Worm (Caenorhabditis elegans): Measurements from ENCODE around the gene nol-56.
A peak's percentile ranks its signal among the peaks of the same experiment; 100 is the strongest.

Gene nol-56

DNA sequence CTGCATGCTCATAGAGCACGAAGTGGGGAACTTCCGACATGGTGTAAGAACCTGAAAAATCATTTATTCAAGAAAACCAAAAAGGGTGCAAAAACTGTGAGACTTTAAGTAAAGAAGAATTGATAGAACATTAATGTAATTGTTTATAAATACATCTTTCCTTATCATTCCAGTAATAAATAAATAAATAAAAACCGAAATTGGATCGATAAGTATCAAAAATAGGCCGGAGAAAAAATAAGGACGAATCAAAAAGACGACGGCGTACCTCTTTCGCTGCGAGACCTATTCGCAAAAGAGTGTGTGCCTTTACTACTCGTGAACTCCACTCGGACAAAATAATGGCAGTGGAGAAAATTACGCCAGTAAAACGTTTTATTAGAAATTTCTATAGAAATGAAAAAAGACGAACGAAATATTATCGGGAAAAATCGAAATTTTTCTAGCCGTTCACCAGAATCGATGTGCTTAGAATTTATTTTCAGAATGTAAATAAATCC, at the start of gene nol-56:
Gene nol-56 (minus strand): TSS at position 51 of the 500 bp plus-strand sequence.
- TF ChIP-seq C38D4.7 (GFP tag; optimal IDR thresholded peaks at IDR 0.05) (no peak), unc-3 (GFP tag; conservative IDR thresholded peaks at IDR 0.05) (no peak), unc-3 (tag; optimal IDR thresholded peaks at IDR 0.05) (no peak), che-1 (tag; optimal IDR thresholded peaks at IDR 0.05) (no peak), npax-4 (tag; optimal IDR thresholded peaks at IDR 0.05) (no peak), nhr-232 (tag; optimal IDR thresholded peaks at IDR 0.05) (no peak), C08G9.2 (tag; optimal IDR thresholded peaks at IDR 0.05) (no peak), ceh-31 (tag; optimal IDR thresholded peaks at IDR 0.05) (peak; percentile 48), sox-4 (tag; optimal IDR thresholded peaks at IDR 0.05) (no peak), unc-55 (GFP tag; optimal IDR thresholded peaks at IDR 0.05) (no peak), ceh-6 (GFP tag; optimal IDR thresholded peaks at IDR 0.05) (no peak), odd-2 (tag; optimal IDR thresholded peaks at IDR 0.05) (no peak), zip-5 (tag; optimal IDR thresholded peaks at IDR 0.05) (no peak), rnt-1 (tag; optimal IDR thresholded peaks at IDR 0.05) (no peak), elt-2 (tag; optimal IDR thresholded peaks at IDR 0.05) (no peak), unc-42 (tag; optimal IDR thresholded peaks at IDR 0.05) (peak; percentile 7), ceh-45 (GFP tag; IDR thresholded peaks at IDR 0.05) (no peak), lin-11 (tag; optimal IDR thresholded peaks at IDR 0.05) (no peak), dmd-4 (tag; optimal IDR thresholded peaks at IDR 0.05; ENCODE audit: borderline replicate concordance) (no peak), nfya-1 (tag; optimal IDR thresholded peaks at IDR 0.05) (peak; percentile 58), tbx-7 (tag; optimal IDR thresholded peaks at IDR 0.05) (peak; percentile 8), K02D7.2 (tag; optimal IDR thresholded peaks at IDR 0.05) (no peak), ceh-34 (tag; optimal IDR thresholded peaks at IDR 0.05) (no peak), tbx-2 (tag; optimal IDR thresholded peaks at IDR 0.05) (peak; percentile 15), K09A11.1 (tag; optimal IDR thresholded peaks at IDR 0.05; ENCODE audit: insufficient read depth) (no peak), ceh-22 (tag; optimal IDR thresholded peaks at IDR 0.05) (no peak), syd-9 (tag; optimal IDR thresholded peaks at IDR 0.05) (no peak), pag-3 (tag; optimal IDR thresholded peaks at IDR 0.05; ENCODE audit: borderline replicate concordance) (no peak), mec-3 (tag; optimal IDR thresholded peaks at IDR 0.05; ENCODE audit: borderline replicate concordance) (no peak), ttx-3 (tag; optimal IDR thresholded peaks at IDR 0.05) (no peak)

DNA sequence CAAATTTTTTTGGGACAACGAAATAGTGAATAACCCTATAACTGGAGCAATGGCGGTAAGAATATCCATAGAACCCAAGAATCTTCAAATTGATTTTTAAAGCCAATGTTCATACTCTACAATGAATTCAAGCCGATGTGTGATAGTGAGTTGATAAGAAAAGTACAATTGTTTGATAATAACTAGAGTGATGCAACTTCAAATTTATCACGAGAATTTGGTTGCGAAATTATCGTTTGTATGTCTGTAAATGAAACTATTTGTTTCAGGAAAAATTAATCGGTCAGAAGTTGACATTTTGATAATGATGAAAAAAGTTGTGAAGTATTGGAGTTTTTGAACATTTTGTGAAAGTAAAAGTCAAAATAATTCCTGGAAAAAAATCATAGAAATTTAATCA, 46.5 kb upstream of the nol-56 start:
- no peak for TF ChIP-seq sdc-2 (tag; optimal IDR thresholded peaks at IDR 0.05)
- TF ChIP-seq elt-2 (tag; optimal IDR thresholded peaks at IDR 0.05) = peak; percentile 77

DNA sequence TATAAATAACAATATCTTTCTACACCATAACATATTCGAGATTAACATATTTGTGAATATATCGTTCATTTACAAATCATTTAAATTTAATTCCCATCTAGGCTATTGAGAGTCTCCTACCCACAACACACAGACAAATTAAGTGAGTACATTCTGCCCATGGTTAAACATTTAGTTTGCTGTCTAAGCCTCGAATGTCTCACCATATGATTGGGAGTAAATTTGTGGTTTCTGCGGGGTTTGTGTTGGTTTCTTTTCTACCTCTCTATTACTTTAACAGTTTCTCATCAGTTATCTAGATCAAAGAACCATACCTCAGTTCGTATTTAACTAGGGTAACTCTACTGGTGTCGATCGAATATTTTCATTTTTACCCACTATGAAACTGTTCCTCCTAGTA, 45.7 kb upstream of the nol-56 start, which contains the start of gene ugt-2:
Gene ugt-2 (plus strand): TSS at position 371 of the 400 bp plus-strand sequence.
- TF ChIP-seq elt-4 (tag; optimal IDR thresholded peaks at IDR 0.05) = no peak
- TF ChIP-seq eyg-1 (tag; optimal IDR thresholded peaks at IDR 0.05) = no peak
- TF ChIP-seq ceh-14 (tag; optimal IDR thresholded peaks at IDR 0.05) = no peak
- TF ChIP-seq unc-3 (GFP tag; conservative IDR thresholded peaks at IDR 0.05) = no peak
- TF ChIP-seq unc-3 (tag; optimal IDR thresholded peaks at IDR 0.05) = no peak
- no peak for TF ChIP-seq ceh-31 (tag; optimal IDR thresholded peaks at IDR 0.05)
- TF ChIP-seq ceh-48 (tag; optimal IDR thresholded peaks at IDR 0.05) = no peak
- no peak for TF ChIP-seq C38D4.7 (GFP tag; optimal IDR thresholded peaks at IDR 0.05)
- TF ChIP-seq sox-2 (GFP tag; IDR thresholded peaks at IDR 0.05) = no peak
- TF ChIP-seq nhr-232 (tag; optimal IDR thresholded peaks at IDR 0.05) = no peak
- no peak for TF ChIP-seq nfya-1 (tag; optimal IDR thresholded peaks at IDR 0.05)
- TF ChIP-seq T23F11.4 (GFP tag; optimal IDR thresholded peaks at IDR 0.05) = no peak
- no peak for TF ChIP-seq mec-3 (tag; optimal IDR thresholded peaks at IDR 0.05; ENCODE audit: borderline replicate concordance)
- TF ChIP-seq madf-2 (tag; optimal IDR thresholded peaks at IDR 0.05) = no peak
- TF ChIP-seq pros-1 (tag; optimal IDR thresholded peaks at IDR 0.05) = no peak
- TF ChIP-seq lin-11 (tag; optimal IDR thresholded peaks at IDR 0.05) = no peak
- no peak for TF ChIP-seq hlh-15 (tag; optimal IDR thresholded peaks at IDR 0.05)
- TF ChIP-seq unc-42 (tag; optimal IDR thresholded peaks at IDR 0.05) = no peak
- no peak for TF ChIP-seq ceh-34 (tag; optimal IDR thresholded peaks at IDR 0.05)
- TF ChIP-seq ceh-22 (tag; optimal IDR thresholded peaks at IDR 0.05) = no peak
- no peak for TF ChIP-seq unc-86 (tag; optimal IDR thresholded peaks at IDR 0.05)
